Worm (Caenorhabditis elegans): ENCODE data around the gene F59B2.15.

F59B2.15 gene

ce11 chrIII:8985965-8986364 lies 16.5 kb downstream of the F59B2.15 start:
- TF ChIP-seq ref-1 (GFP tag; conservative IDR thresholded peaks at IDR 0.05) (no peak), ztf-29 (GFP tag; IDR thresholded peaks at IDR 0.05) (no peak), T22C8.4 (GFP tag; IDR thresholded peaks at IDR 0.05) (no peak), med-1 (GFP tag; optimal IDR thresholded peaks at IDR 0.05; ENCODE audit: insufficient read depth) (no peak)

ce11 chrIII:8985461-8985860 lies 17.0 kb downstream of the F59B2.15 start:
- no peak for TF ChIP-seq cog-1 (tag; optimal IDR thresholded peaks at IDR 0.05)
- TF ChIP-seq T22C8.4 (GFP tag; IDR thresholded peaks at IDR 0.05), result no peak

- TF ChIP-seq ref-1 (GFP tag; conservative IDR thresholded peaks at IDR 0.05) (no peak), flt-1 (GFP tag; IDR thresholded peaks at IDR 0.05) (no peak), ztf-29 (GFP tag; IDR thresholded peaks at IDR 0.05) (no peak), cog-1 (tag; optimal IDR thresholded peaks at IDR 0.05) (no peak), klf-2 (GFP tag; conservative IDR thresholded peaks at IDR 0.05) (no peak), tab-1 (GFP tag; IDR thresholded peaks at IDR 0.05) (no peak), T22C8.4 (GFP tag; IDR thresholded peaks at IDR 0.05) (no peak), ztf-23 (GFP tag; IDR thresholded peaks at IDR 0.05) (no peak), med-1 (GFP tag; optimal IDR thresholded peaks at IDR 0.05; ENCODE audit: insufficient read depth) (no peak)
Observed at ce11 chrIII:8984960-8985359, 17.5 kb downstream of the F59B2.15 start.

- TF ChIP-seq klf-2 (GFP tag; conservative IDR thresholded peaks at IDR 0.05) (no peak), med-1 (GFP tag; optimal IDR thresholded peaks at IDR 0.05; ENCODE audit: insufficient read depth) (no peak), ref-1 (GFP tag; conservative IDR thresholded peaks at IDR 0.05) (no peak), ztf-23 (GFP tag; IDR thresholded peaks at IDR 0.05) (no peak), flt-1 (GFP tag; IDR thresholded peaks at IDR 0.05) (no peak), tab-1 (GFP tag; IDR thresholded peaks at IDR 0.05) (no peak), cog-1 (tag; optimal IDR thresholded peaks at IDR 0.05) (no peak), T22C8.4 (GFP tag; IDR thresholded peaks at IDR 0.05) (no peak), ztf-29 (GFP tag; IDR thresholded peaks at IDR 0.05) (no peak)
Observed at ce11 chrIII:8984412-8984811, 18.0 kb downstream of the F59B2.15 start.

ce11 chrIII:8983811-8984210 lies 18.6 kb downstream of the F59B2.15 start:
- no peak for TF ChIP-seq cog-1 (tag; optimal IDR thresholded peaks at IDR 0.05)
- no peak for TF ChIP-seq ref-1 (GFP tag; conservative IDR thresholded peaks at IDR 0.05)
- TF ChIP-seq flt-1 (GFP tag; IDR thresholded peaks at IDR 0.05), result no peak
- no peak for TF ChIP-seq ztf-29 (GFP tag; IDR thresholded peaks at IDR 0.05)
- TF ChIP-seq ztf-23 (GFP tag; IDR thresholded peaks at IDR 0.05), result no peak
- no peak for TF ChIP-seq tab-1 (GFP tag; IDR thresholded peaks at IDR 0.05)

- no peak for TF ChIP-seq ztf-23 (GFP tag; IDR thresholded peaks at IDR 0.05)
Observed at ce11 chrIII:8983135-8983534, 19.3 kb downstream of the F59B2.15 start.

- 0 out of 2 replicates have a peak, but pooled peaks have one; percentile 44 for TF ChIP-seq ztf-23 (GFP tag; IDR thresholded peaks at IDR 0.05)
- no peak for TF ChIP-seq ztf-29 (GFP tag; IDR thresholded peaks at IDR 0.05)
- no peak for TF ChIP-seq ref-1 (GFP tag; conservative IDR thresholded peaks at IDR 0.05)
- TF ChIP-seq cog-1 (tag; optimal IDR thresholded peaks at IDR 0.05), result no peak
- TF ChIP-seq T22C8.4 (GFP tag; IDR thresholded peaks at IDR 0.05), result no peak
- no peak for TF ChIP-seq med-1 (GFP tag; optimal IDR thresholded peaks at IDR 0.05; ENCODE audit: insufficient read depth)
- TF ChIP-seq tab-1 (GFP tag; IDR thresholded peaks at IDR 0.05), result no peak
- TF ChIP-seq flt-1 (GFP tag; IDR thresholded peaks at IDR 0.05), result 0 out of 2 replicates have a peak, but pooled peaks have one; percentile 10
- TF ChIP-seq klf-2 (GFP tag; conservative IDR thresholded peaks at IDR 0.05), result no peak
Observed at ce11 chrIII:8981847-8982479, 20.5 kb downstream of the F59B2.15 start, which contains the start of gene pde-2. Gene pde-2 (minus strand): TSS chrIII:8981897.

- no peak for TF ChIP-seq cog-1 (tag; optimal IDR thresholded peaks at IDR 0.05)
- TF ChIP-seq ztf-23 (GFP tag; IDR thresholded peaks at IDR 0.05), result no peak
- no peak for TF ChIP-seq flt-1 (GFP tag; IDR thresholded peaks at IDR 0.05)
- TF ChIP-seq tab-1 (GFP tag; IDR thresholded peaks at IDR 0.05), result no peak
- TF ChIP-seq med-1 (GFP tag; optimal IDR thresholded peaks at IDR 0.05; ENCODE audit: insufficient read depth), result no peak
Observed at ce11 chrIII:8980892-8981291, 21.6 kb downstream of the F59B2.15 start.

- TF ChIP-seq ztf-29 (GFP tag; IDR thresholded peaks at IDR 0.05), result no peak
- TF ChIP-seq med-1 (GFP tag; optimal IDR thresholded peaks at IDR 0.05; ENCODE audit: insufficient read depth), result no peak
- no peak for TF ChIP-seq ztf-23 (GFP tag; IDR thresholded peaks at IDR 0.05)
- no peak for TF ChIP-seq cog-1 (tag; optimal IDR thresholded peaks at IDR 0.05)
- no peak for TF ChIP-seq tab-1 (GFP tag; IDR thresholded peaks at IDR 0.05)
- TF ChIP-seq klf-2 (GFP tag; conservative IDR thresholded peaks at IDR 0.05), result no peak
- no peak for TF ChIP-seq T22C8.4 (GFP tag; IDR thresholded peaks at IDR 0.05)
- no peak for TF ChIP-seq flt-1 (GFP tag; IDR thresholded peaks at IDR 0.05)
- no peak for TF ChIP-seq ref-1 (GFP tag; conservative IDR thresholded peaks at IDR 0.05)
Observed at ce11 chrIII:8978512-8979352, 23.7 kb downstream of the F59B2.15 start.

ce11 chrIII:8974835-8975234 lies 27.6 kb downstream of the F59B2.15 start:
- TF ChIP-seq med-1 (GFP tag; optimal IDR thresholded peaks at IDR 0.05; ENCODE audit: insufficient read depth) (no peak), cog-1 (tag; optimal IDR thresholded peaks at IDR 0.05) (no peak), ztf-23 (GFP tag; IDR thresholded peaks at IDR 0.05) (no peak), T22C8.4 (GFP tag; IDR thresholded peaks at IDR 0.05) (no peak), tab-1 (GFP tag; IDR thresholded peaks at IDR 0.05) (no peak), ref-1 (GFP tag; conservative IDR thresholded peaks at IDR 0.05) (no peak), flt-1 (GFP tag; IDR thresholded peaks at IDR 0.05) (no peak), klf-2 (GFP tag; conservative IDR thresholded peaks at IDR 0.05) (no peak), ztf-29 (GFP tag; IDR thresholded peaks at IDR 0.05) (no peak)
